Fruit fly (Drosophila melanogaster) whole organism, prepupa: ENCODE results near the gene CG31360.
A peak's percentile ranks its signal among the peaks of the same experiment; 100 is the strongest.

ENCODE experiments used
- Blimp-1 ChIP-seq: fragments of 200-800 bp; sonication (Bioruptor generic); optimal IDR thresholded peaks from 3 replicates; lab custom pipeline; 2017; ENCODE audit warnings: missing biosample characterization, missing genetic modification characterization, mild to moderate bottlenecking, moderate library complexity, missing genetic modification reagents
- CG10669 ChIP-seq: fragments of 200-800 bp; sonication (Bioruptor generic); optimal IDR thresholded peaks from 3 replicates; lab custom pipeline; 2018; ENCODE audit warnings: missing biosample characterization, mild to moderate bottlenecking, missing genetic modification characterization, moderate library complexity
- CG11294 ChIP-seq: fragments of 200-800 bp; sonication (Bioruptor generic); IDR thresholded peaks from 2 replicates; pipeline ENCODE4 v1.3.6; 2022; ENCODE audit warnings: missing biosample characterization, missing genetic modification characterization
- CG15336 ChIP-seq: fragments of 200-800 bp; sonication (Bioruptor generic); IDR thresholded peaks from 2 replicates; pipeline ENCODE4 v1.3.6; 2022; ENCODE audit warnings: missing biosample characterization, missing genetic modification characterization
- CG16779 ChIP-seq: fragments of 200-800 bp; sonication (Bioruptor generic); optimal IDR thresholded peaks from 3 replicates; lab custom pipeline; 2017; ENCODE audit warnings: missing biosample characterization, mild to moderate bottlenecking, missing genetic modification characterization
- CG3032 ChIP-seq: fragments of 200-800 bp; optimal IDR thresholded peaks from 2 replicates; lab custom pipeline; 2019; ENCODE audit warnings: missing biosample characterization, mild to moderate bottlenecking, missing genetic modification characterization, moderate library complexity
- CG31627 ChIP-seq: fragments of 200-800 bp; sonication (Bioruptor generic); optimal IDR thresholded peaks from 3 replicates; lab custom pipeline; 2016; ENCODE audit warnings: missing biosample characterization, missing genetic modification characterization
- CG32006 ChIP-seq: fragments of 200-800 bp; sonication (Bioruptor generic); optimal IDR thresholded peaks from 3 replicates; lab custom pipeline; 2017; ENCODE audit warnings: missing biosample characterization, mild to moderate bottlenecking, missing genetic modification characterization
- CG34406 ChIP-seq: fragments of 200-800 bp; sonication (Bioruptor generic); optimal IDR thresholded peaks from 3 replicates; lab custom pipeline; 2016; ENCODE audit warnings: missing biosample characterization, missing genetic modification characterization
- CG3919 ChIP-seq: fragments of 200-800 bp; sonication (Bioruptor generic); optimal IDR thresholded peaks from 3 replicates; lab custom pipeline; 2016; ENCODE audit warnings: missing biosample characterization, missing genetic modification characterization
- CG4318 ChIP-seq: fragments of 200-800 bp; sonication (Bioruptor generic); optimal IDR thresholded peaks from 3 replicates; lab custom pipeline; 2017; ENCODE audit warnings: missing biosample characterization, mild to moderate bottlenecking, missing genetic modification characterization
- CG6792 ChIP-seq: fragments of 200-800 bp; sonication (Bioruptor generic); optimal IDR thresholded peaks from 3 replicates; lab custom pipeline; 2016; ENCODE audit warnings: missing biosample characterization, missing genetic modification characterization
- CG6808 ChIP-seq: fragments of 200-800 bp; sonication (Bioruptor generic); optimal IDR thresholded peaks from 3 replicates; lab custom pipeline; 2017; ENCODE audit warnings: missing biosample characterization, missing genetic modification characterization, mild to moderate bottlenecking, moderate library complexity, missing genetic modification reagents
- CG6854 ChIP-seq: fragments of 200-800 bp; sonication (Bioruptor generic); optimal IDR thresholded peaks from 2 replicates; lab custom pipeline; 2017; ENCODE audit warnings: missing biosample characterization, mild to moderate bottlenecking, missing genetic modification characterization
- CG8319 ChIP-seq: fragments of 200-800 bp; sonication (Bioruptor generic); optimal IDR thresholded peaks from 3 replicates; lab custom pipeline; 2016; ENCODE audit warnings: missing biosample characterization, missing genetic modification characterization
- CG8632 ChIP-seq: fragments of 200-800 bp; sonication (Bioruptor generic); optimal IDR thresholded peaks from 3 replicates; lab custom pipeline; 2016; ENCODE audit warnings: missing biosample characterization, missing genetic modification characterization
- CG9139 ChIP-seq: fragments of 200-800 bp; sonication (Bioruptor generic); optimal IDR thresholded peaks from 3 replicates; lab custom pipeline; 2017; ENCODE audit warnings: missing biosample characterization, mild to moderate bottlenecking, missing genetic modification characterization
- Ets21C ChIP-seq: fragments of 200-800 bp; sonication (Bioruptor generic); optimal IDR thresholded peaks from 3 replicates; lab custom pipeline; 2016; ENCODE audit warnings: missing biosample characterization, missing genetic modification characterization
- Hr38 ChIP-seq: sonication (Bioruptor generic); optimal IDR thresholded peaks from 2 replicates; lab custom pipeline; 2016; ENCODE audit warnings: missing biosample characterization, missing genetic modification characterization
- Hr39 ChIP-seq: fragments of 200-800 bp; sonication (Bioruptor generic); optimal IDR thresholded peaks from 2 replicates; lab custom pipeline; 2016; ENCODE audit warnings: missing biosample characterization, missing genetic modification characterization
- Hr4 ChIP-seq: fragments of 200-800 bp; sonication (Bioruptor generic); optimal IDR thresholded peaks from 3 replicates; lab custom pipeline; 2016; ENCODE audit warnings: missing biosample characterization, missing genetic modification characterization
- Lpt ChIP-seq: fragments of 200-800 bp; sonication (Bioruptor generic); optimal IDR thresholded peaks from 3 replicates; lab custom pipeline; 2016; ENCODE audit warnings: missing biosample characterization, missing genetic modification characterization
- OdsH ChIP-seq: fragments of 200-800 bp; sonication (Bioruptor generic); optimal IDR thresholded peaks from 3 replicates; lab custom pipeline; 2016; ENCODE audit warnings: missing biosample characterization, missing genetic modification characterization
- Smox ChIP-seq: fragments of 200-800 bp; sonication (Bioruptor generic); optimal IDR thresholded peaks from 3 replicates; lab custom pipeline; 2016; ENCODE audit warnings: missing biosample characterization, missing genetic modification characterization
- Sox102F ChIP-seq: fragments of 200-800 bp; sonication (Bioruptor generic); optimal IDR thresholded peaks from 2 replicates; lab custom pipeline; 2016; ENCODE audit warnings: missing biosample characterization, mild to moderate bottlenecking, missing genetic modification characterization
- Sox14 ChIP-seq: fragments of 200-800 bp; sonication (Bioruptor generic); optimal IDR thresholded peaks from 3 replicates; lab custom pipeline; 2016; ENCODE audit warnings: missing biosample characterization, missing genetic modification characterization
- Sox15 ChIP-seq: fragments of 200-800 bp; sonication (Bioruptor generic); optimal IDR thresholded peaks from 3 replicates; lab custom pipeline; 2016; ENCODE audit warnings: missing biosample characterization, missing genetic modification characterization
- acj6 ChIP-seq: fragments of 200-800 bp; sonication (Bioruptor generic); optimal IDR thresholded peaks from 3 replicates; lab custom pipeline; 2016; ENCODE audit warnings: missing biosample characterization, missing genetic modification characterization
- dac ChIP-seq: fragments of 200-800 bp; sonication (Bioruptor generic); optimal IDR thresholded peaks from 2 replicates; lab custom pipeline; 2017; ENCODE audit warnings: missing biosample characterization, mild to moderate bottlenecking, missing genetic modification characterization
- dsx ChIP-seq: fragments of 200-800 bp; optimal IDR thresholded peaks from 3 replicates; lab custom pipeline; 2019; ENCODE audit warnings: missing biosample characterization, mild to moderate bottlenecking, missing genetic modification characterization, moderate library complexity; ENCODE audit not compliant: poor library complexity, severe bottlenecking
- fkh ChIP-seq: fragments of 200-800 bp; sonication (Bioruptor generic); optimal IDR thresholded peaks from 3 replicates; lab custom pipeline; 2017; ENCODE audit warnings: missing biosample characterization, mild to moderate bottlenecking, missing genetic modification characterization, moderate library complexity
- pdm3 ChIP-seq: fragments of 200-800 bp; sonication (Bioruptor generic); optimal IDR thresholded peaks from 3 replicates; lab custom pipeline; 2016; ENCODE audit warnings: missing biosample characterization, missing genetic modification characterization
- topi ChIP-seq: fragments of 200-800 bp; sonication (Bioruptor generic); optimal IDR thresholded peaks from 3 replicates; lab custom pipeline; 2016; ENCODE audit warnings: missing biosample characterization, missing genetic modification characterization
- vri ChIP-seq: fragments of 200-800 bp; sonication (Bioruptor generic); optimal IDR thresholded peaks from 3 replicates; lab custom pipeline; 2016; ENCODE audit warnings: missing biosample characterization, mild to moderate bottlenecking, missing genetic modification characterization

The CG31360 gene

DNA sequence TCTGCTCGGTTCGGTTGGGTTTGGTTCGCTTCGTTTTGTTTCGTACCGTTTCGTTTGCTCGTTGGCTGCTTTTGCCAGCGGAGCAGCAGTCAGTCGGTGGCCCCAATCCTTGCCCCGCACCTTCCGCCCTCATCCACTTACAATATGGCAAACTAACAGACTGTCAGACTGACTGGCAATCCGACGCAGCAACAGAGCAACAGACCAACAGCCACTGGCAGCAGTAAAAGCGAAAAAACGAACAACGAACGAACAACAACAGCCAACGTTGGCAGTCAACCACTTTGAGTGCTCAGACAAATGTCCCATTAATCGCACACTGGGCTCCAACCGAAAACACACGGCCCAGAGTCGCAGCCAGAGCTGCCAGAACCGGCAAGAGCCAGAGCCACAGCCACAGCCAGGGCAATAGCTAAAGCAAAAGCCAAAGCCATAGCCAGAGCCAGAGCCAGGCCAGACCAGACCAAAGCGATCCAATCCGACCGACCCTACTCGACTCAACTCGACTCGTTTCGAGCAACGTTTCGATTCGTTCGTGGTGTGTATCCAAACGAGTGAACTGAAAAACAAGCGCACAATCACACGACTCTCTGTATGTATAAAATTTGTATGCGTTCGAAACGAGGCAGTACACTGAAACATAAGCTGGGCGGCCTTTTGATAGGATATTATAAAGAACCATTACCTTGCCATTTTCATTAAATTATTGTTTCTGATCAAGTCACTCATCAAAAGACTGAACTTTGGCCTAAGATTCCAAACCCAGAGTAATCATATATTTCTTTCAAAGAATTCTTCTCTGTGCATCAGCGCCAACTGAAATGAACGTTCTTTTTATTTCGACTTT lies 19.0 kb downstream of the CG31360 start (continued):
- TF ChIP-seq CG6854 (GFP tag; lab: Kevin White, UChicago) (peak; percentile 99), CG34406 (GFP tag; lab: Kevin White, UChicago) (peak; percentile 100), Smox (GFP tag; lab: Kevin White, UChicago) (peak; percentile 100), Sox14 (peak; percentile 100), pdm3 (GFP tag; lab: Kevin White, UChicago) (peak; percentile 100), CG3919 (GFP tag; lab: Kevin White, UChicago) (peak; percentile 100), Hr38 (GFP tag; lab: Kevin White, UChicago) (peak; percentile 98), dsx (peak; percentile 99), Sox15 (peak; percentile 100), Sox102F (GFP tag; lab: Kevin White, UChicago) (peak; percentile 100), CG6792 (peak; percentile 100), dac (GFP tag; lab: Kevin White, UChicago) (peak; percentile 100), topi (peak; percentile 100), Ets21C (GFP tag; lab: Kevin White, UChicago) (peak; percentile 100), Blimp-1 (peak; percentile 97), CG32006 (peak; percentile 100), CG10669 (GFP tag; lab: Kevin White, UChicago) (peak; percentile 100), Hr39 (GFP tag; lab: Kevin White, UChicago) (peak; percentile 100), Hr4 (GFP tag; lab: Kevin White, UChicago) (peak; percentile 100), CG4318 (peak; percentile 100), CG9139 (GFP tag; lab: Kevin White, UChicago) (peak; percentile 99), acj6 (GFP tag; lab: Kevin White, UChicago) (peak; percentile 100), CG8319 (peak; percentile 100), CG31627 (GFP tag; lab: Kevin White, UChicago) (peak; percentile 100), Lpt (GFP tag; lab: Kevin White, UChicago) (peak; percentile 100), vri (GFP tag; lab: Kevin White, UChicago) (peak; percentile 100), CG16779 (tag; lab: Kevin White, UChicago) (peak; percentile 99), CG11294 (peak; percentile 100), CG8632 (peak; percentile 100)

DNA sequence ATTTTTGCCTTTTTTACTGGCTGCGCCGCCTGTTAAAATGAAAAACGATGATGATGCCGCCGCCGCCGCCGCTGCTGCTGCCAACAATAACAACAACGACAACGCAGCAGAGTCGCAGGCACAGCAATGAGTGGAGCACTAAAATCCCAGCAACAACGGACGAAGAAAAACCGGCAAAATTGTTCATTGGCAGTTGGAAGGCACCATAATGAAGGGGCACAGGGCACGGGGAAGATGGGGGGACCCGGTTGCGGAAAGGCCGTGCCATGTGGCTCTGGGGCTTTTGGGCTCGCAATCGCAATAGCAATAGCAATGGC lies 19.6 kb downstream of the CG31360 start:
- peak; percentile 9 for TF ChIP-seq CG6808 (GFP tag; lab: Kevin White, UChicago)
- peak; percentile 5 for TF ChIP-seq CG6854 (GFP tag; lab: Kevin White, UChicago)
- TF ChIP-seq CG3919 (GFP tag; lab: Kevin White, UChicago), result no peak

DNA sequence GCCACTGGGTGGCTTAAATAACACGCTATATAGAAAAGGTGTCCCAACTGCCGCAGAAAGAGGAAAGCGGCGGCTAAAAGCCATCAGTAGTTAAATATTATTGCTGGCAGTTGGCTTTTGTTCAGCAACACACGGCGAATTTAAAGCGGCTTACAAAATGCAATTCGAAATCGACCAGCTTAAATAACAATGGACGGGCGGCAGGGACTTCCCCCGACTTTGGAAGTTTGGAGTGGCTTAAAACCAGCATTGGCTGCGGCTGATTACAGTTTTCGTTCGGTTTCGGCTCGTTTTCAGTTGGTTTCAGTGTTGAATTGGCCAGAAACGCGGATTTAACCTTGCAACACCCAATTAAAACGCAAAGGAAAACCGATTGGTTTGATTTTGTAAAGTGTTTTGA lies 20.2 kb downstream of the CG31360 start:
- TF ChIP-seq CG3032 (no peak), CG15336 (GFP tag; lab: Robert Waterston, UW) (no peak), CG6808 (GFP tag; lab: Kevin White, UChicago) (no peak), CG34406 (GFP tag; lab: Kevin White, UChicago) (no peak), CG8319 (no peak), OdsH (GFP tag; lab: Kevin White, UChicago) (no peak), Hr39 (GFP tag; lab: Kevin White, UChicago) (no peak), fkh (no peak)
